Fruit fly (Drosophila melanogaster) whole organism, embryonic: Measurements from ENCODE around the gene SelT.

Source experiments
- Antp ChIP-seq: fragments of 200-800 bp; sonication (Bioruptor generic); optimal IDR thresholded peaks from 3 replicates; lab custom pipeline; 2016; ENCODE audit warnings: missing biosample characterization, missing genetic modification characterization
- Bdp1 ChIP-seq: fragments of 200-800 bp; sonication (Bioruptor generic); optimal IDR thresholded peaks from 3 replicates; lab custom pipeline; 2016; ENCODE audit warnings: missing biosample characterization, missing genetic modification characterization
- Blimp-1 ChIP-seq: fragments of 200-800 bp; sonication (Bioruptor generic); optimal IDR thresholded peaks from 3 replicates; lab custom pipeline; 2018; ENCODE audit warnings: missing biosample characterization, missing genetic modification characterization, mild to moderate bottlenecking, moderate library complexity, missing genetic modification reagents
- CG10274 ChIP-seq: fragments of 200-800 bp; sonication (Bioruptor generic); optimal IDR thresholded peaks from 3 replicates; lab custom pipeline; 2017; ENCODE audit warnings: missing biosample characterization, mild to moderate bottlenecking, missing genetic modification characterization
- CG12744 ChIP-seq: fragments of 200-800 bp; sonication (Bioruptor generic); optimal IDR thresholded peaks from 2 replicates; lab custom pipeline; 2016; ENCODE audit warnings: missing biosample characterization, missing genetic modification characterization
- CG13894 ChIP-seq: fragments of 200-800 bp; sonication (Bioruptor generic); optimal IDR thresholded peaks from 3 replicates; lab custom pipeline; 2018; ENCODE audit warnings: missing biosample characterization, mild to moderate bottlenecking, missing genetic modification characterization, moderate library complexity
- CG17802 ChIP-seq: fragments of 200-800 bp; sonication (Bioruptor generic); optimal IDR thresholded peaks from 2 replicates; lab custom pipeline; 2018; ENCODE audit warnings: missing biosample characterization, mild to moderate bottlenecking, missing genetic modification characterization, moderate library complexity
- CG18262 ChIP-seq: fragments of 200-800 bp; optimal IDR thresholded peaks from 3 replicates; lab custom pipeline; 2019; ENCODE audit warnings: missing biosample characterization, mild to moderate bottlenecking, missing genetic modification characterization, moderate library complexity
- CG1832 ChIP-seq: fragments of 200-800 bp; sonication (Bioruptor generic); optimal IDR thresholded peaks from 2 replicates; lab custom pipeline; 2017; ENCODE audit warnings: missing biosample characterization, mild to moderate bottlenecking, missing genetic modification characterization, inconsistent platforms
- CG18599 ChIP-seq: fragments of 200-800 bp; sonication (Bioruptor generic); optimal IDR thresholded peaks from 3 replicates; lab custom pipeline; 2017; ENCODE audit warnings: missing biosample characterization, missing genetic modification characterization, mild to moderate bottlenecking, moderate library complexity, missing genetic modification reagents
- CG31365 ChIP-seq: fragments of 200-800 bp; sonication (Bioruptor generic); optimal IDR thresholded peaks from 2 replicates; lab custom pipeline; 2018; ENCODE audit warnings: missing biosample characterization, mild to moderate bottlenecking, missing genetic modification characterization
- CG34422 ChIP-seq: fragments of 200-800 bp; sonication (Bioruptor generic); IDR thresholded peaks from 3 replicates; pipeline ENCODE4 v1.3.6; 2022; ENCODE audit warnings: missing biosample characterization, missing genetic modification characterization
- CG3726 ChIP-seq: fragments of 200-800 bp; sonication (Bioruptor generic); IDR thresholded peaks from 3 replicates; pipeline ENCODE4, ENCODE4 v1.3.6; 2022; ENCODE audit warnings: missing biosample characterization, missing genetic modification characterization
- CG42726 ChIP-seq: fragments of 200-800 bp; sonication (Bioruptor generic); IDR thresholded peaks from 2 replicates; pipeline ENCODE4 v1.3.6; 2022; ENCODE audit warnings: missing biosample characterization, missing genetic modification characterization; ENCODE audit not compliant: partially characterized antibody
- CG4328 ChIP-seq: fragments of 200-800 bp; sonication (Bioruptor generic); optimal IDR thresholded peaks from 3 replicates; lab custom pipeline; 2017; ENCODE audit warnings: missing biosample characterization, missing genetic modification reagents, missing genetic modification characterization
- CG4707 ChIP-seq: fragments of 200-800 bp; sonication (Bioruptor generic); optimal IDR thresholded peaks from 2 replicates; lab custom pipeline; 2018; ENCODE audit warnings: missing biosample characterization, mild to moderate bottlenecking, missing genetic modification characterization, moderate library complexity
- CG6765 ChIP-seq: fragments of 200-800 bp; sonication (Bioruptor generic); optimal IDR thresholded peaks from 3 replicates; lab custom pipeline; 2017; ENCODE audit warnings: missing biosample characterization, mild to moderate bottlenecking, missing genetic modification characterization
- CG6791 ChIP-seq: fragments of 200-800 bp; sonication (Bioruptor generic); IDR thresholded peaks from 3 replicates; pipeline ENCODE4 v1.3.6; 2022; ENCODE audit warnings: missing biosample characterization, missing genetic modification characterization; ENCODE audit not compliant: partially characterized antibody
- CG7556 ChIP-seq: fragments of 200-800 bp; sonication (Bioruptor generic); optimal IDR thresholded peaks from 2 replicates; lab custom pipeline; 2017; ENCODE audit warnings: missing biosample characterization, mild to moderate bottlenecking, missing genetic modification characterization
- CG7928 ChIP-seq: fragments of 200-800 bp; sonication (Bioruptor generic); optimal IDR thresholded peaks from 2 replicates; lab custom pipeline; 2017; ENCODE audit warnings: missing biosample characterization, mild to moderate bottlenecking, missing genetic modification characterization
- CG8765 ChIP-seq: fragments of 200-800 bp; sonication (Bioruptor generic); IDR thresholded peaks from 2 replicates; pipeline ENCODE4 v1.3.6; 2022; ENCODE audit warnings: missing biosample characterization, missing genetic modification characterization
- CG9609 ChIP-seq: fragments of 200-800 bp; sonication (Bioruptor generic); optimal IDR thresholded peaks from 3 replicates; lab custom pipeline; 2016; ENCODE audit warnings: missing biosample characterization, missing genetic modification characterization
- CG9797 ChIP-seq: fragments of 200-800 bp; sonication (Bioruptor generic); optimal IDR thresholded peaks from 3 replicates; lab custom pipeline; 2018; ENCODE audit warnings: missing biosample characterization, mild to moderate bottlenecking, missing genetic modification characterization
- Doc3 ChIP-seq: fragments of 200-800 bp; sonication (Bioruptor generic); IDR thresholded peaks from 3 replicates; pipeline ENCODE4 v1.3.6; 2022; ENCODE audit warnings: missing biosample characterization, missing genetic modification characterization; ENCODE audit not compliant: partially characterized antibody
- Dref ChIP-seq: fragments of 200-800 bp; sonication (Bioruptor generic); IDR thresholded peaks from 2 replicates; pipeline ENCODE4 v1.3.6; 2022; ENCODE audit warnings: missing biosample characterization, missing genetic modification characterization
- Elba2 ChIP-seq: fragments of 200-800 bp; sonication (Bioruptor generic); optimal IDR thresholded peaks from 3 replicates; lab custom pipeline; 2016; ENCODE audit warnings: missing biosample characterization, missing genetic modification characterization
- Ets97D ChIP-seq: fragments of 200-800 bp; sonication (Bioruptor generic); optimal IDR thresholded peaks from 3 replicates; lab custom pipeline; 2016; ENCODE audit warnings: missing biosample characterization, missing genetic modification characterization
- NC2α ChIP-seq: fragments of 200-800 bp; sonication (Bioruptor generic); optimal IDR thresholded peaks from 2 replicates; lab custom pipeline; 2016; ENCODE audit warnings: missing biosample characterization, missing genetic modification characterization
- Nf-YC ChIP-seq: fragments of 200-800 bp; optimal IDR thresholded peaks from 3 replicates; lab custom pipeline; 2019; ENCODE audit warnings: missing biosample characterization, mild to moderate bottlenecking, missing genetic modification characterization, moderate library complexity
- PHDP ChIP-seq: fragments of 200-800 bp; sonication (Bioruptor generic); optimal IDR thresholded peaks from 3 replicates; lab custom pipeline; 2018; ENCODE audit warnings: missing biosample characterization, mild to moderate bottlenecking, missing genetic modification characterization, moderate library complexity
- Rfx ChIP-seq: fragments of 200-800 bp; sonication (Bioruptor generic); IDR thresholded peaks from 2 replicates; pipeline ENCODE4 v1.3.6; 2022; ENCODE audit warnings: missing biosample characterization, missing genetic modification characterization
- Sox102F ChIP-seq: fragments of 200-800 bp; sonication (Bioruptor generic); optimal IDR thresholded peaks from 2 replicates; lab custom pipeline; 2018; ENCODE audit warnings: missing biosample characterization, mild to moderate bottlenecking, missing genetic modification characterization, moderate library complexity
- Ssrp ChIP-seq: fragments of 200-800 bp; sonication (Bioruptor generic); optimal IDR thresholded peaks from 2 replicates; lab custom pipeline; 2018; ENCODE audit warnings: missing biosample characterization, mild to moderate bottlenecking, missing genetic modification characterization, moderate library complexity
- YL-1 ChIP-seq: fragments of 200-800 bp; sonication (Bioruptor generic); optimal IDR thresholded peaks from 3 replicates; lab custom pipeline; 2017; ENCODE audit warnings: missing biosample characterization, mild to moderate bottlenecking, missing genetic modification characterization
- bab2 ChIP-seq: fragments of 200-800 bp; sonication (Bioruptor generic); optimal IDR thresholded peaks from 2 replicates; lab custom pipeline; 2016; ENCODE audit warnings: missing biosample characterization, missing genetic modification characterization
- cg ChIP-seq: fragments of 200-800 bp; sonication (Bioruptor generic); optimal IDR thresholded peaks from 3 replicates; lab custom pipeline; 2019; ENCODE audit warnings: missing biosample characterization, mild to moderate bottlenecking, missing genetic modification characterization, moderate library complexity
- danr ChIP-seq: fragments of 200-800 bp; sonication (Bioruptor generic); IDR thresholded peaks from 2 replicates; pipeline ENCODE4 v1.3.6; 2022; ENCODE audit warnings: missing biosample characterization, missing genetic modification characterization
- eve ChIP-seq, 2 experiments: fragments of >200 bp; optimal IDR thresholded peaks; 2 replicates each; lab custom pipeline; 2017; ENCODE audit warnings: missing biosample characterization in 2 of 2, missing genetic modification characterization in 2 of 2
- fru ChIP-seq: fragments of >200 bp; optimal IDR thresholded peaks from 2 replicates; lab custom pipeline; 2017
- gce ChIP-seq: fragments of 200-800 bp; sonication (Bioruptor generic); IDR thresholded peaks from 3 replicates; pipeline ENCODE4 v1.3.6; 2022; ENCODE audit warnings: missing biosample characterization, missing genetic modification characterization
- gro ChIP-seq: fragments of 200-800 bp; sonication (Bioruptor generic); optimal IDR thresholded peaks from 2 replicates; lab custom pipeline; 2016; ENCODE audit warnings: missing biosample characterization, missing genetic modification characterization
- jigr1 ChIP-seq: fragments of 200-800 bp; sonication (Bioruptor generic); IDR thresholded peaks from 3 replicates; pipeline ENCODE4 v1.3.6; 2022; ENCODE audit warnings: missing biosample characterization, missing genetic modification characterization
- kah ChIP-seq: fragments of 200-800 bp; sonication (Bioruptor generic); optimal IDR thresholded peaks from 2 replicates; lab custom pipeline; 2018; ENCODE audit warnings: missing biosample characterization, mild to moderate bottlenecking, missing genetic modification characterization
- lilli ChIP-seq: fragments of 200-800 bp; sonication (Bioruptor generic); optimal IDR thresholded peaks from 3 replicates; lab custom pipeline; 2016; ENCODE audit warnings: missing biosample characterization, missing genetic modification characterization
- mam ChIP-seq: fragments of 200-800 bp; sonication (Bioruptor generic); optimal IDR thresholded peaks from 3 replicates; lab custom pipeline; 2016; ENCODE audit warnings: missing biosample characterization, missing genetic modification characterization
- peb ChIP-seq: fragments of 200-800 bp; sonication (Bioruptor generic); IDR thresholded peaks from 2 replicates; pipeline ENCODE4 v1.3.6; 2022; ENCODE audit warnings: missing biosample characterization, missing genetic modification characterization
- pfk ChIP-seq: fragments of 200-800 bp; sonication (Bioruptor generic); optimal IDR thresholded peaks from 2 replicates; lab custom pipeline; 2018; ENCODE audit warnings: missing biosample characterization, mild to moderate bottlenecking, missing genetic modification characterization, moderate library complexity
- repo ChIP-seq: fragments of 200-800 bp; sonication (Bioruptor generic); optimal IDR thresholded peaks from 2 replicates; lab custom pipeline; 2016; ENCODE audit warnings: missing biosample characterization, missing genetic modification characterization
- tx ChIP-seq: fragments of 200-800 bp; sonication (Bioruptor generic); optimal IDR thresholded peaks from 2 replicates; lab custom pipeline; 2016; ENCODE audit warnings: missing biosample characterization, missing genetic modification characterization
- yki ChIP-seq: fragments of >200 bp; optimal IDR thresholded peaks from 3 replicates; lab custom pipeline; 2018

The SelT gene

DNA sequence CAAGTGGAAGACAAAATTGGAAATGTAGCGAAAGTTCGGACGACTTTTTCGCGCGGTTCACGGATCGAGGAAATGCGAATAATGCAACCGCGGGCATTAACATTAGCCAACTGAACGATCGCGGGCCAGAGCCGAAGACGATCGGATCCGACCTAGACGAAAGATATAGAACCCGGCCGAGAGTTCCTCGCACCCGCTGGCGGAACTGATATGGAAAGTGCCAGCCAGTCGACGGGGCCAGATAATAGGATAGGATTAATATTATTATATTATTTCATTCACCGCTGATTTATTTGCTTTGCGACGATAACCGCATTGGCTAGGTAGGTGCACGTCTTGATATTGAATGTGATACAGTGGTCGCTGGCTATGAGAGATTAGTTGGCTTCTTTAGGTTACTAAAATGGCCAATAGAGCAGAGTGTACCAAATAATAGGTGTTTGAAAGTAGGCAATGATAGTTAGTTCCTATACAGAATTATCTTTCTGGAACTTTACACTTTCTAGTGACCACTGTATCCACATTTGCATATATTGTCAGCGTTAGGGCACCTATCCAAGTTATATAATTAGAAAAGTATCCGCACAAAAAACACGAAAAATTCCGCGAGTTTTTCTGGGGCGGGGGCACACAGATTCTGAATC lies 11.2 kb upstream of the SelT start (continued):
- TF ChIP-seq CG17802 (no peak), CG6791 (GFP tag; lab: Robert Waterston, UW) (no peak), peb (GFP tag; lab: Robert Waterston, UW) (no peak), CG6765 (GFP tag; lab: Kevin White, UChicago) (peak; percentile 1), Elba2 (GFP tag; lab: Kevin White, UChicago) (no peak), CG4328 (GFP tag; lab: Kevin White, UChicago) (peak; percentile 31), CG1832 (GFP tag; lab: Kevin White, UChicago) (no peak), CG3726 (GFP tag; lab: Robert Waterston, UW) (0 out of 3 replicates have a peak, but pooled peaks have one; percentile 51), yki (lab: Kevin White, UChicago) (no peak), CG12744 (GFP tag; lab: Kevin White, UChicago) (no peak), jigr1 (GFP tag; lab: Robert Waterston, UW) (no peak), gce (GFP tag; lab: Robert Waterston, UW) (peak; percentile 37; the same call in 2 of the 3 replicates), NC2α (peak; percentile 14), cg (GFP tag; lab: Kevin White, UChicago) (no peak), Bdp1 (peak; percentile 47), Doc3 (GFP tag; lab: Robert Waterston, UW) (no peak), pfk (GFP tag; lab: Kevin White, UChicago) (no peak), CG13894 (peak; percentile 33), danr (GFP tag; lab: Robert Waterston, UW) (0 out of 2 replicates have a peak, but pooled peaks have one; percentile 30), Dref (GFP tag; lab: Robert Waterston, UW) (no peak), CG31365 (tag; lab: Kevin White, UChicago) (no peak), Blimp-1 (peak; percentile 62), repo (peak; percentile 35), fru (lab: Kevin White, UChicago) (no peak), Nf-YC (peak; percentile 1), CG18599 (GFP tag; lab: Kevin White, UChicago) (peak; percentile 78), CG10274 (peak; percentile 28), CG8765 (GFP tag; lab: Robert Waterston, UW) (peak; percentile 51; the same call in 1 of the 2 replicates), CG4707 (GFP tag; lab: Kevin White, UChicago) (peak; percentile 56), eve (GFP tag; optimal IDR thresholded peaks at IDR 0.05; lab: Kevin White, UChicago) (peak in 1 of 2 experiments; percentile 61), Antp (GFP tag; lab: Kevin White, UChicago) (peak; percentile 57), Ets97D (GFP tag; lab: Kevin White, UChicago) (no peak), lilli (peak; percentile 67), YL-1 (no peak), CG18262 (tag; lab: Kevin White, UChicago) (peak; percentile 65), kah (GFP tag; lab: Kevin White, UChicago) (peak; percentile 29), bab2 (GFP tag; lab: Kevin White, UChicago) (peak; percentile 50), CG9797 (GFP tag; lab: Kevin White, UChicago) (no peak), CG7556 (GFP tag; lab: Kevin White, UChicago) (peak; percentile 27), CG9609 (peak; percentile 28), CG42726 (no peak), gro (GFP tag; lab: Kevin White, UChicago) (peak; percentile 21), CG34422 (peak; percentile 74; the same call in 2 of the 3 replicates), mam (GFP tag; lab: Kevin White, UChicago) (peak; percentile 64), CG7928 (peak; percentile 23), Sox102F (GFP tag; lab: Kevin White, UChicago) (peak; percentile 76), tx (GFP tag; lab: Kevin White, UChicago) (peak; percentile 22), Ssrp (peak; percentile 40), Rfx (GFP tag; lab: Robert Waterston, UW) (peak; percentile 86), PHDP (peak; percentile 55)
